Fruit fly (Drosophila melanogaster) whole organism, embryonic: ENCODE measurements around the gene Psn.

Experiments
- Bteb2 ChIP-seq: fragments of 200-800 bp; sonication (Bioruptor generic); optimal IDR thresholded peaks from 2 replicates; lab custom pipeline; 2016; ENCODE audit warnings: missing biosample characterization, missing genetic modification characterization
- CG10431 ChIP-seq: fragments of 200-800 bp; sonication (Bioruptor generic); optimal IDR thresholded peaks from 3 replicates; lab custom pipeline; 2018; ENCODE audit warnings: missing biosample characterization, mild to moderate bottlenecking, missing genetic modification characterization
- CG10543 ChIP-seq: fragments of 200-800 bp; sonication (Bioruptor generic); optimal IDR thresholded peaks from 3 replicates; lab custom pipeline; 2017; ENCODE audit warnings: missing biosample characterization, mild to moderate bottlenecking, missing genetic modification characterization, moderate library complexity
- CG10979 ChIP-seq: fragments of 200-800 bp; sonication (Bioruptor generic); optimal IDR thresholded peaks from 2 replicates; lab custom pipeline; 2018; ENCODE audit warnings: missing biosample characterization, mild to moderate bottlenecking, missing genetic modification characterization, moderate library complexity
- CG12104 ChIP-seq: fragments of 200-800 bp; sonication (Bioruptor generic); optimal IDR thresholded peaks from 3 replicates; lab custom pipeline; 2016; ENCODE audit warnings: missing biosample characterization, missing genetic modification characterization
- CG1233 ChIP-seq: fragments of 200-800 bp; sonication (Bioruptor generic); optimal IDR thresholded peaks from 4 replicates; lab custom pipeline; 2018; ENCODE audit warnings: missing biosample characterization, mild to moderate bottlenecking, missing genetic modification characterization
- CG14014 ChIP-seq: fragments of 200-800 bp; sonication (Bioruptor generic); IDR thresholded peaks from 2 replicates; pipeline ENCODE4 v1.3.6; 2022; ENCODE audit warnings: missing biosample characterization, missing genetic modification characterization
- CG17361 ChIP-seq: fragments of 200-800 bp; sonication (Bioruptor generic); IDR thresholded peaks from 3 replicates; pipeline ENCODE4 v1.3.6; 2022; ENCODE audit warnings: missing biosample characterization, missing genetic modification characterization
- CG17385 ChIP-seq: fragments of 200-800 bp; sonication (Bioruptor generic); optimal IDR thresholded peaks from 3 replicates; lab custom pipeline; 2018; ENCODE audit warnings: missing biosample characterization, mild to moderate bottlenecking, missing genetic modification characterization
- CG18764 ChIP-seq: fragments of 200-800 bp; sonication (Bioruptor generic); optimal IDR thresholded peaks from 3 replicates; lab custom pipeline; 2016; ENCODE audit warnings: missing biosample characterization, missing genetic modification characterization
- CG34224 ChIP-seq: fragments of 200-800 bp; sonication (Bioruptor generic); IDR thresholded peaks from 3 replicates; pipeline ENCODE4 v1.3.6; 2022; ENCODE audit warnings: missing biosample characterization, missing genetic modification characterization; ENCODE audit not compliant: partially characterized antibody
- CG3726 ChIP-seq: fragments of 200-800 bp; sonication (Bioruptor generic); IDR thresholded peaks from 3 replicates; pipeline ENCODE4, ENCODE4 v1.3.6; 2022; ENCODE audit warnings: missing biosample characterization, missing genetic modification characterization
- CG3847 ChIP-seq: fragments of 200-800 bp; sonication (Bioruptor generic); IDR thresholded peaks from 2 replicates; pipeline ENCODE4 v1.3.6; 2022; ENCODE audit warnings: missing biosample characterization, missing genetic modification characterization
- CG3995 ChIP-seq: fragments of 200-800 bp; sonication (Bioruptor generic); optimal IDR thresholded peaks from 3 replicates; lab custom pipeline; 2016; ENCODE audit warnings: missing biosample characterization, missing genetic modification characterization
- CG43689 ChIP-seq: fragments of 200-800 bp; sonication (Bioruptor generic); IDR thresholded peaks from 2 replicates; pipeline ENCODE4 v1.3.6; 2022; ENCODE audit warnings: missing biosample characterization, missing genetic modification characterization
- CG6175 ChIP-seq: fragments of 200-800 bp; sonication (Bioruptor generic); IDR thresholded peaks from 3 replicates; pipeline ENCODE4 v1.3.6; 2022; ENCODE audit warnings: missing biosample characterization, missing genetic modification characterization
- CG6272 ChIP-seq: fragments of 200-800 bp; sonication (Bioruptor generic); IDR thresholded peaks from 2 replicates; pipeline ENCODE4 v1.3.6; 2022; ENCODE audit warnings: missing biosample characterization, missing genetic modification characterization
- CG6813 ChIP-seq: fragments of 200-800 bp; sonication (Bioruptor generic); optimal IDR thresholded peaks from 2 replicates; lab custom pipeline; 2017; ENCODE audit warnings: missing biosample characterization, missing genetic modification characterization, mild to moderate bottlenecking, moderate library complexity, missing genetic modification reagents
- CG7357 ChIP-seq: fragments of 200-800 bp; sonication (Bioruptor generic); IDR thresholded peaks from 3 replicates; pipeline ENCODE4 v1.3.6; 2022; ENCODE audit warnings: missing biosample characterization, missing genetic modification characterization
- CG8924 ChIP-seq: fragments of 200-800 bp; optimal IDR thresholded peaks from 3 replicates; lab custom pipeline; 2019; ENCODE audit warnings: missing biosample characterization, mild to moderate bottlenecking, missing genetic modification characterization, moderate library complexity
- CG9437 ChIP-seq: fragments of 200-800 bp; sonication (Bioruptor generic); optimal IDR thresholded peaks from 2 replicates; lab custom pipeline; 2018; ENCODE audit warnings: missing biosample characterization, mild to moderate bottlenecking, missing genetic modification characterization
- CG9727 ChIP-seq: fragments of 200-800 bp; sonication (Bioruptor generic); optimal IDR thresholded peaks from 3 replicates; lab custom pipeline; 2017; ENCODE audit warnings: missing biosample characterization, mild to moderate bottlenecking, missing genetic modification characterization
- Dref ChIP-seq: fragments of 200-800 bp; sonication (Bioruptor generic); IDR thresholded peaks from 2 replicates; pipeline ENCODE4 v1.3.6; 2022; ENCODE audit warnings: missing biosample characterization, missing genetic modification characterization
- Jarid2 ChIP-seq: fragments of 200-800 bp; sonication (Bioruptor generic); optimal IDR thresholded peaks from 3 replicates; lab custom pipeline; 2017; ENCODE audit warnings: mild to moderate bottlenecking, missing biosample characterization, missing genetic modification reagents, missing genetic modification characterization
- Neu2 ChIP-seq: fragments of 200-800 bp; sonication (Bioruptor generic); optimal IDR thresholded peaks from 3 replicates; lab custom pipeline; 2016; ENCODE audit warnings: missing biosample characterization, missing genetic modification characterization, borderline replicate concordance
- Oaz ChIP-seq: fragments of 200-800 bp; sonication (Bioruptor generic); IDR thresholded peaks from 2 replicates; pipeline ENCODE4 v1.3.6; 2022; ENCODE audit warnings: missing biosample characterization, missing genetic modification characterization
- Six4 ChIP-seq: fragments of 200-800 bp; sonication (Bioruptor generic); optimal IDR thresholded peaks from 2 replicates; lab custom pipeline; 2016; ENCODE audit warnings: missing biosample characterization, missing genetic modification characterization
- Sry-β ChIP-seq: fragments of 200-800 bp; sonication (Bioruptor generic); optimal IDR thresholded peaks from 2 replicates; lab custom pipeline; 2018; ENCODE audit warnings: missing biosample characterization, mild to moderate bottlenecking, missing genetic modification characterization, moderate library complexity
- ac ChIP-seq: fragments of 200-800 bp; sonication (Bioruptor generic); optimal IDR thresholded peaks from 3 replicates; lab custom pipeline; 2017; ENCODE audit warnings: missing biosample characterization, mild to moderate bottlenecking, missing genetic modification characterization
- ara ChIP-seq: fragments of 200-800 bp; sonication (Bioruptor generic); IDR thresholded peaks from 2 replicates; pipeline ENCODE4 v1.3.6; 2022; ENCODE audit warnings: missing biosample characterization, missing genetic modification characterization
- crol ChIP-seq: fragments of 200-800 bp; sonication (Bioruptor generic); IDR thresholded peaks from 2 replicates; pipeline ENCODE4 v1.3.6; 2022; ENCODE audit warnings: missing biosample characterization, missing genetic modification characterization
- da ChIP-seq: fragments of 200-800 bp; sonication (Bioruptor generic); optimal IDR thresholded peaks from 2 replicates; lab custom pipeline; 2016; ENCODE audit warnings: missing biosample characterization, missing genetic modification characterization
- dpn ChIP-seq, 2 experiments: fragments of 200-800 bp; sonication (Bioruptor generic); optimal IDR thresholded peaks; 3 replicates each; lab custom pipeline; 2016; ENCODE audit warnings: missing biosample characterization in 2 of 2, missing genetic modification characterization in 2 of 2
- grau ChIP-seq: fragments of 200-800 bp; optimal IDR thresholded peaks from 3 replicates; lab custom pipeline; 2019; ENCODE audit warnings: missing biosample characterization, mild to moderate bottlenecking, missing genetic modification characterization, moderate library complexity
- gsb-n ChIP-seq: fragments of 200-800 bp; sonication (Bioruptor generic); optimal IDR thresholded peaks from 3 replicates; lab custom pipeline; 2018; ENCODE audit warnings: missing biosample characterization, mild to moderate bottlenecking, missing genetic modification characterization
- gt ChIP-seq: fragments of 200-800 bp; sonication (Bioruptor generic); IDR thresholded peaks from 2 replicates; pipeline ENCODE4 v1.3.6; 2022; ENCODE audit warnings: missing biosample characterization, missing genetic modification characterization
- hkb ChIP-seq, 2 experiments: fragments of 200-800 bp in 1 of 2; fragments of >200 bp in 1 of 2; sonication (Bioruptor generic) in 1 of 2; IDR thresholded peaks in 1 of 2; optimal IDR thresholded peaks in 1 of 2; 2 replicates each; pipeline versions ENCODE4 v1.3.6 to Lab custom; 2017 to 2022; ENCODE audit warnings: missing biosample characterization in 1 of 2, missing genetic modification characterization in 1 of 2
- inv ChIP-seq: fragments of 200-800 bp; sonication (Bioruptor generic); IDR thresholded peaks from 2 replicates; pipeline ENCODE4 v1.3.6; 2022; ENCODE audit warnings: missing biosample characterization, missing genetic modification characterization; ENCODE audit not compliant: partially characterized antibody
- knrl ChIP-seq: fragments of 200-800 bp; sonication (Bioruptor generic); IDR thresholded peaks from 3 replicates; pipeline ENCODE4 v1.3.6; 2022; ENCODE audit warnings: missing biosample characterization, missing genetic modification characterization; ENCODE audit not compliant: partially characterized antibody
- lilli ChIP-seq: fragments of 200-800 bp; sonication (Bioruptor generic); optimal IDR thresholded peaks from 3 replicates; lab custom pipeline; 2016; ENCODE audit warnings: missing biosample characterization, missing genetic modification characterization
- mam ChIP-seq: fragments of 200-800 bp; sonication (Bioruptor generic); optimal IDR thresholded peaks from 3 replicates; lab custom pipeline; 2016; ENCODE audit warnings: missing biosample characterization, missing genetic modification characterization
- org-1 ChIP-seq: fragments of 200-800 bp; sonication (Bioruptor generic); optimal IDR thresholded peaks from 2 replicates; lab custom pipeline; 2017; ENCODE audit warnings: missing biosample characterization, missing genetic modification characterization
- rib ChIP-seq: fragments of 200-800 bp; sonication (Bioruptor generic); IDR thresholded peaks from 2 replicates; pipeline ENCODE4 v1.3.6; 2022; ENCODE audit warnings: missing biosample characterization, missing genetic modification characterization
- sc ChIP-seq, 3 experiments: fragments of >200 bp in 2 of 3; fragments of 200-800 bp in 1 of 3; sonication (Bioruptor generic) in 1 of 3; optimal IDR thresholded peaks; 2 replicates in 2 of 3; 3 replicates in 1 of 3; lab custom pipeline; 2017; ENCODE audit warnings: mild to moderate bottlenecking in 1 of 3, missing biosample characterization in 1 of 3, missing genetic modification characterization in 1 of 3, missing genetic modification reagents in 1 of 3
- slou ChIP-seq: fragments of 200-800 bp; sonication (Bioruptor generic); optimal IDR thresholded peaks from 3 replicates; lab custom pipeline; 2016; ENCODE audit warnings: missing biosample characterization, missing genetic modification characterization
- stwl ChIP-seq: fragments of 200-800 bp; sonication (Bioruptor generic); optimal IDR thresholded peaks from 3 replicates; lab custom pipeline; 2018; ENCODE audit warnings: missing biosample characterization, mild to moderate bottlenecking, missing genetic modification characterization, moderate library complexity
- tio ChIP-seq: fragments of 200-800 bp; sonication (Bioruptor generic); optimal IDR thresholded peaks from 2 replicates; lab custom pipeline; 2017; ENCODE audit warnings: missing biosample characterization, missing genetic modification characterization, inconsistent platforms
- zen2 ChIP-seq: fragments of 200-800 bp; sonication (Bioruptor generic); IDR thresholded peaks from 3 replicates; pipeline ENCODE4 v1.3.6; 2022; ENCODE audit warnings: missing biosample characterization, missing genetic modification characterization; ENCODE audit not compliant: partially characterized antibody

Psn gene

dm6 chr3L:20401026-20401912 is 31.0 kb upstream of the Psn start, which contains the start of gene trbl (continued):
- peak; percentile 91 for TF ChIP-seq CG17385
- no peak for TF ChIP-seq Oaz (GFP tag; lab: Robert Waterston, UW)
- TF ChIP-seq mam (GFP tag; lab: Kevin White, UChicago), result no peak
- no peak for TF ChIP-seq CG14014 (GFP tag; lab: Robert Waterston, UW)
- TF ChIP-seq CG6272 (GFP tag; lab: Robert Waterston, UW), result no peak
- TF ChIP-seq gt (GFP tag; lab: Robert Waterston, UW), result no peak
- no peak for TF ChIP-seq CG6813 (GFP tag; lab: Kevin White, UChicago)
- no peak for TF ChIP-seq Neu2 (GFP tag; lab: Kevin White, UChicago)
- no peak for TF ChIP-seq sc (optimal IDR thresholded peaks at IDR 0.05; lab: Kevin White, UChicago)
- TF ChIP-seq sc (GFP tag; optimal IDR thresholded peaks at IDR 0.05; lab: Kevin White, UChicago), result no peak
- TF ChIP-seq rib, result peak; percentile 59; the same call in 1 of the 2 replicates
- TF ChIP-seq Sry-β, result no peak
- TF ChIP-seq CG3726 (GFP tag; lab: Robert Waterston, UW), result no peak
- no peak; the same call in 2 of the 3 replicates for TF ChIP-seq knrl
- TF ChIP-seq org-1 (GFP tag; lab: Kevin White, UChicago), result no peak
- TF ChIP-seq lilli (GFP tag; lab: Kevin White, UChicago), result peak; percentile 8
- no peak for TF ChIP-seq CG9727 (GFP tag; lab: Kevin White, UChicago)
- no peak for TF ChIP-seq CG1233 (GFP tag; lab: Kevin White, UChicago)
- TF ChIP-seq CG8924 (tag; lab: Kevin White, UChicago), result peak; percentile 70
- TF ChIP-seq grau, result peak; percentile 35
- TF ChIP-seq CG43689 (GFP tag; lab: Robert Waterston, UW), result no peak
- TF ChIP-seq CG18764, result no peak
- TF ChIP-seq Dref (GFP tag; lab: Robert Waterston, UW), result no peak
- peak; percentile 81 for TF ChIP-seq CG10543 (GFP tag; lab: Kevin White, UChicago)
- no peak for TF ChIP-seq CG12104 (GFP tag; lab: Kevin White, UChicago)
- peak; percentile 47 for TF ChIP-seq CG9437 (GFP tag; lab: Kevin White, UChicago)
- peak; percentile 11 for TF ChIP-seq ac
- TF ChIP-seq CG17361 (GFP tag; lab: Robert Waterston, UW), result no peak
- TF ChIP-seq CG3847 (GFP tag; lab: Robert Waterston, UW), result no peak
- peak; percentile 4 for TF ChIP-seq CG3995 (GFP tag; lab: Kevin White, UChicago)
- no peak for TF ChIP-seq Bteb2 (GFP tag; lab: Kevin White, UChicago)
- no peak for TF ChIP-seq da
- TF ChIP-seq CG6175, result no peak
- peak; percentile 49 for TF ChIP-seq ara
- TF ChIP-seq CG34224 (GFP tag; lab: Robert Waterston, UW), result peak; percentile 78
- TF ChIP-seq CG10979 (tag; lab: Kevin White, UChicago), result peak; percentile 24
- TF ChIP-seq Jarid2, result peak; percentile 80
- no peak for TF ChIP-seq tio (GFP tag; lab: Kevin White, UChicago)
- no peak for TF ChIP-seq hkb (optimal IDR thresholded peaks at IDR 0.05; lab: Kevin White, UChicago)
- peak; percentile 77 for TF ChIP-seq hkb (GFP tag; IDR thresholded peaks at IDR 0.05; lab: Robert Waterston, UW)
- peak; percentile 56 for TF ChIP-seq CG10431
- TF ChIP-seq dpn (GFP tag; optimal IDR thresholded peaks at IDR 0.05; lab: Kevin White, UChicago), result no peak
- no peak for TF ChIP-seq Six4
- no peak for TF ChIP-seq CG7357 (GFP tag; lab: Robert Waterston, UW)
- no peak for TF ChIP-seq crol (GFP tag; lab: Robert Waterston, UW)
- TF ChIP-seq inv (GFP tag; lab: Robert Waterston, UW), result no peak
- peak; percentile 31 for TF ChIP-seq stwl (tag; lab: Kevin White, UChicago)
- TF ChIP-seq slou (GFP tag; lab: Kevin White, UChicago), result no peak
- no peak for TF ChIP-seq gsb-n
- no peak; the same call in 2 of the 3 replicates for TF ChIP-seq zen2 (GFP tag; lab: Robert Waterston, UW)
